Worm (Caenorhabditis elegans) whole organism, midembryonic: ENCODE results near the gene B0546.3.

Experiments used
- T22C8.4 ChIP-seq: fragments of 200-800 bp; sonication (Bioruptor generic); IDR thresholded peaks from 2 replicates; pipeline ENCODE4 v1.3.6; 2022; ENCODE audit warnings: missing genetic modification characterization, missing compliant biosample characterization
- cog-1 ChIP-seq: sonication (generic microtip); optimal IDR thresholded peaks from 2 replicates; lab custom pipeline; 2016; ENCODE audit warnings: missing genetic modification characterization, missing compliant biosample characterization
- flt-1 ChIP-seq: fragments of 200-800 bp; sonication (Bioruptor generic); IDR thresholded peaks from 2 replicates; pipeline ENCODE4 v1.3.6; 2022; ENCODE audit warnings: missing genetic modification characterization, missing compliant biosample characterization
- klf-2 ChIP-seq: fragments of 200-800 bp; sonication (Bioruptor generic); conservative IDR thresholded peaks from 2 replicates; pipeline ENCODE4 v1.3.6; 2022; ENCODE audit warnings: missing genetic modification reagents, missing genetic modification characterization, missing compliant biosample characterization
- med-1 ChIP-seq: sonication (generic microtip); optimal IDR thresholded peaks from 2 replicates; lab custom pipeline; 2017; ENCODE audit warnings: missing genetic modification characterization, mild to moderate bottlenecking, missing compliant biosample characterization, antibody characterized with exemption, missing genetic modification reagents; ENCODE audit not compliant: insufficient read depth
- ref-1 ChIP-seq: fragments of 200-800 bp; sonication (Bioruptor generic); conservative IDR thresholded peaks from 2 replicates; pipeline ENCODE4 v1.3.6; 2022; ENCODE audit warnings: missing genetic modification reagents, missing genetic modification characterization, missing compliant biosample characterization
- tab-1 ChIP-seq: fragments of 200-800 bp; sonication (Bioruptor generic); IDR thresholded peaks from 2 replicates; pipeline ENCODE4 v1.3.6; 2022; ENCODE audit warnings: missing genetic modification characterization, missing compliant biosample characterization
- ztf-23 ChIP-seq: fragments of 200-800 bp; sonication (Bioruptor generic); IDR thresholded peaks from 2 replicates; pipeline ENCODE4 v1.3.6; 2022; ENCODE audit warnings: missing genetic modification reagents, missing genetic modification characterization, missing compliant biosample characterization
- ztf-29 ChIP-seq: fragments of 200-800 bp; sonication (Bioruptor generic); IDR thresholded peaks from 2 replicates; pipeline ENCODE4 v1.3.6; 2022; ENCODE audit warnings: missing genetic modification reagents, missing genetic modification characterization, missing compliant biosample characterization

DNA sequence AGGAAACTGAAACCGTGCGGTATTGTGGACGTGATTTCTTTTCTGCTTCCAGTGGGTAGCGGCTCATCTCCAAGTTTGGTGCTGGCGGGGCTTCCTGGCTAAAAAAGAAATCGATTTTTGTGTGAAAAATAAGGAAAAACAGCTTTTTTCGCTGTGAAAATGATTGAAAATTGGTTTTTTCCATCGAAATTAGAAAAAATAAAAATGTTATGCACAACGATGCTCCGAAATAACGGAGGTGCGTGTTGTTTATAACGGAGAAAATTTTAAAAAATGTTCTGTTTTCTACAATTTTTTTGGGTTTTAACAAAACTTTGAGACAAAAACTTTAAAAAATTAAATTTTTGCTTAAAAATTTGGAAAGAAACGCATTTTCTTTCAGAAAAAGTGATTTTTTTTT lies 562 bp upstream of the B0546.3 start:
- TF ChIP-seq T22C8.4 (GFP tag; lab: Robert Waterston, UW) (no peak), ztf-29 (GFP tag; lab: Robert Waterston, UW) (no peak), ztf-23 (GFP tag; lab: Robert Waterston, UW) (no peak), flt-1 (GFP tag; lab: Robert Waterston, UW) (no peak), klf-2 (GFP tag; lab: Robert Waterston, UW) (no peak), ref-1 (no peak), cog-1 (tag; lab: Kevin White, UChicago) (no peak), tab-1 (GFP tag; lab: Robert Waterston, UW) (no peak), med-1 (GFP tag; lab: Kevin White, UChicago) (no peak)
